Fruit fly (Drosophila melanogaster): ENCODE measurements around the gene Spag1.

Spag1 gene

dm6 chr3R:26923830-26924333 lies 23.7 kb upstream of the Spag1 start (continued):
- TF ChIP-seq exex (tag; optimal IDR thresholded peaks at IDR 0.05) (peak; percentile 41), ftz-f1 (GFP tag; optimal IDR thresholded peaks at IDR 0.05) (no peak), YL-1 (GFP tag; optimal IDR thresholded peaks at IDR 0.05) (no peak), Sry-δ (GFP tag; optimal IDR thresholded peaks at IDR 0.05) (no peak), Kr (GFP tag; optimal IDR thresholded peaks at IDR 0.05) (no peak), CG3407 (GFP tag; optimal IDR thresholded peaks at IDR 0.05) (peak; percentile 66), sens (GFP tag) (peak; percentile 85), Abd-B (GFP tag; optimal IDR thresholded peaks at IDR 0.05) (peak; percentile 53), dysf (GFP tag; IDR thresholded peaks at IDR 0.05) (peak; percentile 29; the same call in 1 of the 3 replicates), hbn (GFP tag; IDR thresholded peaks at IDR 0.05; ENCODE audit: partially characterized antibody) (no peak), CG17385 (GFP tag; optimal IDR thresholded peaks at IDR 0.05) (peak; percentile 30), GATAe (GFP tag; conservative IDR thresholded peaks at IDR 0.05) (no peak), hkb (optimal IDR thresholded peaks at IDR 0.05) (no peak), hkb (GFP tag; IDR thresholded peaks at IDR 0.05) (peak; percentile 57; the same call in 1 of the 2 replicates), Eip74EF (GFP tag; optimal IDR thresholded peaks at IDR 0.05) (peak in 1 of 2 experiments; percentile 82), Fer3 (tag; optimal IDR thresholded peaks at IDR 0.05) (peak; percentile 53), Hr78 (GFP tag; optimal IDR thresholded peaks at IDR 0.05) (peak in 1 of 2 experiments; percentile 43), Bteb2 (GFP tag; optimal IDR thresholded peaks at IDR 0.05) (no peak), Pdp1 (GFP tag; optimal IDR thresholded peaks at IDR 0.05) (peak; percentile 16 to 48), Six4 (GFP tag; optimal IDR thresholded peaks at IDR 0.05) (no peak), Hmx (GFP tag; optimal IDR thresholded peaks at IDR 0.05) (no peak), lmd (GFP tag; IDR thresholded peaks at IDR 0.05) (peak; percentile 44; the same call in 1 of the 2 replicates), NfI (GFP tag; optimal IDR thresholded peaks at IDR 0.05) (no peak), esg (GFP tag; conservative IDR thresholded peaks at IDR 0.05) (no peak), CG18262 (tag; optimal IDR thresholded peaks at IDR 0.05) (peak; percentile 63), CG10543 (GFP tag; optimal IDR thresholded peaks at IDR 0.05) (peak; percentile 38), ATbp (GFP tag; optimal IDR thresholded peaks at IDR 0.05) (peak; percentile 74), Side (GFP tag; optimal IDR thresholded peaks at IDR 0.05) (no peak)

DNA sequence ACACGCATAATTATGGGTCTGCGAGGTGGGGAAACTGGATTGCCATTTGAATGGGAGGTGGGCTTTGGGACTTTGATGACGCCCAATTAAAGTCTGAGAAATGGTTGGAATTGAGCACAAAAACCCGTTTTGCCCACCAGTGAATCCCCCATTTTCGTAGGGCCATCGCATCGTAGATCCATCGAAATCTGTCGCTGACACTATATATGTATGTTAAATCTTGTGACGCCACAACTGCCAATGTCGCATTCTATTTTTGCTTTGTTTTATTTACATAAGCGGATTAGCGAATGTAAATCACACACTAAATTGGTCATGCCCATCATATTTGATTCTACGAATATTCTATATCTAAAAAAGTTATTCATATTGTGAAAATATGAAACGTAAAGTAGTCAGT lies 21.2 kb upstream of the Spag1 start:
- TF ChIP-seq CG2678 (tag; optimal IDR thresholded peaks at IDR 0.05) (no peak), gcm2 (GFP tag; optimal IDR thresholded peaks at IDR 0.05) (no peak), CG12942 (GFP tag; optimal IDR thresholded peaks at IDR 0.05) (no peak), CG4404 (GFP tag; IDR thresholded peaks at IDR 0.05) (no peak), chinmo (GFP tag; IDR thresholded peaks at IDR 0.05; ENCODE audit: partially characterized antibody) (peak; percentile 81; the same call in 1 of the 4 replicates), run (tag; optimal IDR thresholded peaks at IDR 0.05) (no peak), tll (GFP tag; optimal IDR thresholded peaks at IDR 0.05) (no peak), Med (GFP tag) (peak; percentile 40), CG31441 (GFP tag; IDR thresholded peaks at IDR 0.05) (no peak), Xrp1 (GFP tag; IDR thresholded peaks at IDR 0.05) (no peak), sim (GFP tag; IDR thresholded peaks at IDR 0.05) (no peak), CG5180 (GFP tag; optimal IDR thresholded peaks at IDR 0.05) (no peak), Gsc (GFP tag; IDR thresholded peaks at IDR 0.05) (no peak), CG17802 (tag; optimal IDR thresholded peaks at IDR 0.05) (no peak), CG17568 (GFP tag; optimal IDR thresholded peaks at IDR 0.05) (no peak), Hand (GFP tag; optimal IDR thresholded peaks at IDR 0.05) (no peak), shn (GFP tag; optimal IDR thresholded peaks at IDR 0.05) (no peak), dmrt99B (tag; optimal IDR thresholded peaks at IDR 0.05) (no peak), CG13894 (tag; optimal IDR thresholded peaks at IDR 0.05) (peak; percentile 76), jigr1 (GFP tag; IDR thresholded peaks at IDR 0.05) (no peak), insv (GFP tag; optimal IDR thresholded peaks at IDR 0.05) (no peak), Side (GFP tag; optimal IDR thresholded peaks at IDR 0.05) (no peak), crp (GFP tag; optimal IDR thresholded peaks at IDR 0.05) (no peak)
